Worm (Caenorhabditis elegans) whole organism, young adult: Measurements from ENCODE around the gene F46G10.1.

ENCODE experiments used
- F10E7.11 ChIP-seq: sonication (generic microtip); optimal IDR thresholded peaks from 2 replicates; lab custom pipeline; 2017; ENCODE audit warnings: mild to moderate bottlenecking, missing genetic modification characterization, moderate library complexity, missing compliant biosample characterization
- F33H1.4 ChIP-seq: fragments of 200-800 bp; sonication (Bioruptor generic); IDR thresholded peaks from 2 replicates; pipeline ENCODE4 v1.3.6; 2022; ENCODE audit warnings: missing genetic modification reagents, missing genetic modification characterization, missing compliant biosample characterization
- K12H6.12 ChIP-seq: fragments of 200-800 bp; sonication (Bioruptor generic); optimal IDR thresholded peaks from 2 replicates; lab custom pipeline; 2018; ENCODE audit warnings: mild to moderate bottlenecking, missing genetic modification characterization, missing compliant biosample characterization
- Y53G8AR.9 ChIP-seq: fragments of 200-800 bp; sonication (Bioruptor generic); conservative IDR thresholded peaks from 2 replicates; pipeline ENCODE4 v1.3.6; 2022; ENCODE audit warnings: missing genetic modification reagents, missing genetic modification characterization, missing compliant biosample characterization
- Y56A3A.18 ChIP-seq: fragments of 200-800 bp; sonication (Bioruptor generic); IDR thresholded peaks from 2 replicates; pipeline ENCODE4 v1.3.6; 2022; ENCODE audit warnings: missing genetic modification reagents, missing genetic modification characterization, missing compliant biosample characterization
- Y95B8A.8 ChIP-seq: fragments of 200-800 bp; sonication (Bioruptor generic); IDR thresholded peaks from 2 replicates; pipeline ENCODE4 v1.3.6; 2022; ENCODE audit warnings: missing genetic modification reagents, missing genetic modification characterization, missing compliant biosample characterization
- ZK185.1 ChIP-seq: sonication (generic microtip); optimal IDR thresholded peaks from 2 replicates; lab custom pipeline; 2016; ENCODE audit warnings: mild to moderate bottlenecking, missing genetic modification characterization, missing compliant biosample characterization; ENCODE audit not compliant: poor library complexity, severe bottlenecking
- akir-1 ChIP-seq: fragments of 200-800 bp; sonication (Bioruptor generic); optimal IDR thresholded peaks from 2 replicates; lab custom pipeline; 2018; ENCODE audit warnings: mild to moderate bottlenecking, missing genetic modification characterization, moderate library complexity, missing compliant biosample characterization
- atf-7 ChIP-seq: sonication (generic microtip); optimal IDR thresholded peaks from 2 replicates; lab custom pipeline; 2017; ENCODE audit warnings: mild to moderate bottlenecking, missing genetic modification characterization, missing compliant biosample characterization
- athp-1 ChIP-seq: sonication (generic microtip); optimal IDR thresholded peaks from 2 replicates; lab custom pipeline; 2017; ENCODE audit warnings: mild to moderate bottlenecking, missing genetic modification characterization, missing compliant biosample characterization
- attf-5 ChIP-seq: fragments of 200-800 bp; sonication (Bioruptor generic); optimal IDR thresholded peaks from 2 replicates; lab custom pipeline; 2018; ENCODE audit warnings: mild to moderate bottlenecking, missing genetic modification characterization, missing compliant biosample characterization
- attf-6 ChIP-seq: fragments of 200-800 bp; sonication (Bioruptor generic); IDR thresholded peaks from 2 replicates; pipeline ENCODE4 v1.3.6; 2022; ENCODE audit warnings: missing genetic modification reagents, missing genetic modification characterization, missing compliant biosample characterization
- bed-1 ChIP-seq: fragments of 200-800 bp; sonication (Bioruptor generic); IDR thresholded peaks from 2 replicates; pipeline ENCODE4 v1.3.6; 2022; ENCODE audit warnings: missing genetic modification reagents, missing genetic modification characterization, missing compliant biosample characterization
- ceh-79 ChIP-seq: sonication (generic microtip); optimal IDR thresholded peaks from 2 replicates; lab custom pipeline; 2017; ENCODE audit warnings: mild to moderate bottlenecking, missing genetic modification characterization, missing compliant biosample characterization
- chd-7 ChIP-seq: sonication (generic microtip); optimal IDR thresholded peaks from 2 replicates; lab custom pipeline; 2016; ENCODE audit warnings: mild to moderate bottlenecking, missing genetic modification characterization, moderate library complexity, missing compliant biosample characterization
- dpff-1 ChIP-seq: sonication (generic microtip); optimal IDR thresholded peaks from 2 replicates; lab custom pipeline; 2017; ENCODE audit warnings: mild to moderate bottlenecking, missing genetic modification characterization, missing compliant biosample characterization
- egl-18 ChIP-seq: fragments of 200-800 bp; sonication (Bioruptor generic); IDR thresholded peaks from 2 replicates; pipeline ENCODE4 v1.3.6; 2022; ENCODE audit warnings: missing genetic modification reagents, missing genetic modification characterization, missing compliant biosample characterization
- hmg-20 ChIP-seq: fragments of 200-800 bp; sonication (Bioruptor generic); IDR thresholded peaks from 2 replicates; pipeline ENCODE4 v1.3.6; 2022; ENCODE audit warnings: missing genetic modification reagents, missing genetic modification characterization, missing compliant biosample characterization
- hrde-1 ChIP-seq: sonication (generic microtip); optimal IDR thresholded peaks from 2 replicates; lab custom pipeline; 2016; ENCODE audit warnings: missing genetic modification characterization, mild to moderate bottlenecking, missing compliant biosample characterization, moderate library complexity, missing genotype, missing genetic modification reagents, borderline replicate concordance
- let-607 ChIP-seq, 2 experiments: fragments of 200-800 bp in 1 of 2; sonication (Bioruptor generic) in 1 of 2; sonication (generic microtip) in 1 of 2; optimal IDR thresholded peaks; 2 replicates each; lab custom pipeline; 2016 to 2018; ENCODE audit warnings: mild to moderate bottlenecking in 2 of 2, missing compliant biosample characterization in 2 of 2, missing genetic modification characterization in 2 of 2, moderate library complexity in 2 of 2, missing genotype in 1 of 2
- lin-26 ChIP-seq: fragments of 200-800 bp; sonication (Bioruptor generic); IDR thresholded peaks from 2 replicates; pipeline ENCODE4 v1.3.6; 2022; ENCODE audit warnings: missing genetic modification reagents, missing genetic modification characterization, missing compliant biosample characterization
- lin-40 ChIP-seq: sonication (generic microtip); optimal IDR thresholded peaks from 2 replicates; lab custom pipeline; 2016; ENCODE audit warnings: missing genetic modification characterization, mild to moderate bottlenecking, missing compliant biosample characterization, missing genotype, missing genetic modification reagents
- lin-54 ChIP-seq: fragments of 200-800 bp; sonication (Bioruptor generic); optimal IDR thresholded peaks from 2 replicates; lab custom pipeline; 2018; ENCODE audit warnings: mild to moderate bottlenecking, missing genetic modification characterization, missing compliant biosample characterization
- lsl-1 ChIP-seq: fragments of 200-800 bp; sonication (Bioruptor generic); optimal IDR thresholded peaks from 2 replicates; lab custom pipeline; 2018; ENCODE audit warnings: mild to moderate bottlenecking, missing genetic modification characterization, moderate library complexity, missing compliant biosample characterization
- madf-10 ChIP-seq: sonication (generic microtip); optimal IDR thresholded peaks from 2 replicates; lab custom pipeline; 2016; ENCODE audit warnings: mild to moderate bottlenecking, missing genetic modification characterization, missing compliant biosample characterization
- nhr-120 ChIP-seq: fragments of 200-800 bp; sonication (Bioruptor generic); IDR thresholded peaks from 2 replicates; pipeline ENCODE4 v1.3.6; 2022; ENCODE audit warnings: missing genetic modification characterization, missing compliant biosample characterization
- pha-4 ChIP-seq: fragments of 150-350 bp; sonication (generic microtip); optimal IDR thresholded peaks from 2 replicates; lab custom pipeline; 2014; ENCODE audit warnings: missing biosample characterization, missing genetic modification reagents, missing genetic modification characterization
- rec-8 ChIP-seq, 2 experiments: sonication (generic microtip); optimal IDR thresholded peaks; 2 replicates each; lab custom pipeline; 2016; ENCODE audit warnings: mild to moderate bottlenecking in 2 of 2, missing genetic modification characterization in 2 of 2, missing genetic modification reagents in 2 of 2, missing genotype in 2 of 2, missing biosample characterization in 1 of 2, missing compliant biosample characterization in 1 of 2, moderate library complexity in 1 of 2
- rpc-1 ChIP-seq, 2 experiments: fragments of 150-350 bp in 1 of 2; sonication (generic microtip) in 1 of 2; optimal IDR thresholded peaks; 2 replicates each; lab custom pipeline; 2014 to 2018; ENCODE audit warnings: missing biosample characterization in 1 of 2, missing genetic modification characterization in 1 of 2, missing genetic modification reagents in 1 of 2, missing genotype in 1 of 2
- sdz-38 ChIP-seq: sonication (generic microtip); optimal IDR thresholded peaks from 2 replicates; lab custom pipeline; 2016; ENCODE audit warnings: missing genotype, missing genetic modification characterization, missing compliant biosample characterization
- snpc-1.3 ChIP-seq: sonication (generic microtip); optimal IDR thresholded peaks from 2 replicates; lab custom pipeline; 2017; ENCODE audit warnings: missing genetic modification characterization, mild to moderate bottlenecking, missing compliant biosample characterization, antibody characterized with exemption, moderate library complexity, missing genotype, missing genetic modification reagents; ENCODE audit not compliant: insufficient read depth
- snpc-3.4 ChIP-seq: sonication (generic microtip); optimal IDR thresholded peaks from 2 replicates; lab custom pipeline; 2017; ENCODE audit warnings: missing genetic modification characterization, mild to moderate bottlenecking, missing compliant biosample characterization, antibody characterized with exemption, moderate library complexity, missing genotype, missing genetic modification reagents
- tbp1 ChIP-seq: fragments of 200-800 bp; sonication (Bioruptor generic); optimal IDR thresholded peaks from 2 replicates; lab custom pipeline; 2018; ENCODE audit warnings: mild to moderate bottlenecking, missing genetic modification characterization, missing compliant biosample characterization
- tbx-9 ChIP-seq: sonication (generic microtip); optimal IDR thresholded peaks from 2 replicates; lab custom pipeline; 2016; ENCODE audit warnings: borderline replicate concordance, missing genetic modification characterization, inconsistent platforms, missing compliant biosample characterization
- unc-130 ChIP-seq: sonication (generic microtip); optimal IDR thresholded peaks from 2 replicates; lab custom pipeline; 2016; ENCODE audit warnings: missing genetic modification reagents, missing genetic modification characterization, missing compliant biosample characterization
- unc-62 ChIP-seq: fragments of 150-350 bp; optimal IDR thresholded peaks from 2 replicates; lab custom pipeline; 2014; ENCODE audit warnings: missing biosample characterization, missing genetic modification reagents, missing genetic modification characterization
- zim-3 ChIP-seq: sonication (generic microtip); optimal IDR thresholded peaks from 2 replicates; lab custom pipeline; 2017; ENCODE audit warnings: mild to moderate bottlenecking, missing genetic modification characterization, moderate library complexity, missing compliant biosample characterization
- ztf-18 ChIP-seq: sonication (generic microtip); optimal IDR thresholded peaks from 2 replicates; lab custom pipeline; 2016; ENCODE audit warnings: missing genotype, mild to moderate bottlenecking, missing genetic modification characterization, missing compliant biosample characterization
- ztf-26 ChIP-seq: sonication (generic microtip); optimal IDR thresholded peaks from 2 replicates; lab custom pipeline; 2017; ENCODE audit warnings: missing genetic modification characterization, missing compliant biosample characterization
- ztf-28 ChIP-seq: fragments of 200-800 bp; sonication (Bioruptor generic); IDR thresholded peaks from 2 replicates; pipeline ENCODE4 v1.3.6; 2022; ENCODE audit warnings: missing genetic modification reagents, missing genetic modification characterization, missing compliant biosample characterization

Gene F46G10.1

DNA sequence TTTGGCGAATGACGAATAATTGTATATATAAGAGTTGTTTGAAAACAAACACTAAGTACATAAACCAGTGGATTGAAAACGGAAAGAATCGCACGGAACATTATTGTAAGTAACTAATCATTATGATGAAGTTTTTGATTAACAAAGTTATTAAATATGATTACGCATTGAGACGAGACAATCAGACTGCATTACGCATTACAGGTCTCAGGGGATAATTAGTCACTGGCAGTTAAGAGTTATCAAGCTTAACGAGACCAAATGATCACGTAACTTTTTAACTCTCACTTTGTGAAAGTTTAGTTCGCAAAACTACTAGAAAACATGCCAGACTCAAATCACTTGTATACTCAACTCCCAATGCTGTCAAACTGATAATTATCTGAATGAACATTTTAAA is 8.2 kb downstream of the F46G10.1 start, which contains the start of gene srd-42:
TSS of gene srd-42 (minus strand) at position 101 of the 400 bp plus-strand sequence.
- TF ChIP-seq ztf-28 (GFP tag; lab: Robert Waterston, UW) (no peak), Y56A3A.18 (no peak), pha-4 (tag; lab: Kevin White, UChicago) (no peak), F10E7.11 (tag; lab: Kevin White, UChicago) (no peak), lin-54 (no peak), sdz-38 (tag; lab: Kevin White, UChicago) (no peak), lin-26 (GFP tag; lab: Robert Waterston, UW) (no peak), dpff-1 (tag; lab: Kevin White, UChicago) (no peak), rec-8 (tag; optimal IDR thresholded peaks at IDR 0.05; lab: Kevin White, UChicago) (no peak), chd-7 (tag; lab: Kevin White, UChicago) (no peak), lin-40 (tag; lab: Kevin White, UChicago) (no peak), rpc-1 (optimal IDR thresholded peaks at IDR 0.05; lab: Kevin White, UChicago) (no peak), rpc-1 (tag; optimal IDR thresholded peaks at IDR 0.05; lab: Kevin White, UChicago) (no peak), lsl-1 (GFP tag; lab: Kevin White, UChicago) (no peak), let-607 (tag; optimal IDR thresholded peaks at IDR 0.05; lab: Kevin White, UChicago) (no peak), unc-130 (GFP tag; lab: Kevin White, UChicago) (no peak), attf-6 (GFP tag; lab: Robert Waterston, UW) (no peak), tbp1 (no peak), snpc-3.4 (no peak), attf-5 (GFP tag; lab: Kevin White, UChicago) (no peak)

DNA sequence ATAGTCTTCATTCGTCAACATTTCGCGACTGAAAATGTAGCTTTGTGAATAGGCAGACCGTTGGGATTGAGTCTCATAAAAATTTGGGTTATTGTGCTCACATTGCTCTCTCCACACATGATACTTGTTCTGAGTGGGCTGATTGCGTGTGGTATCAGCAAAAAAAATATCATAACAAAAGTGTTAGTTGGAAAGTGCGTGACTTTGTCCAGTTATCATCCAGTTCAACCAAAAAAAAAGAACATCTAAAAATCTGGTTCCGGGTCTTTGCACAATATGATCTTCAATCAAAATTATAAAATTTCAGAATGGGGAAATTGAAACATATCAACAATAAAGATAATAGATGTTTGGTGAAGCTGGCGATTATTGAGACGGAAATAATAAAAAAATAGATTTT is 11.1 kb downstream of the F46G10.1 start, which contains the start of gene srd-39:
TSS of gene srd-39 (minus strand) at position 101 of the 400 bp plus-strand sequence.
- TF ChIP-seq F33H1.4 (GFP tag; lab: Robert Waterston, UW) (no peak), nhr-120 (GFP tag; lab: Robert Waterston, UW) (no peak), ztf-18 (tag; lab: Kevin White, UChicago) (no peak), rpc-1 (optimal IDR thresholded peaks at IDR 0.05; lab: Kevin White, UChicago) (no peak), rpc-1 (tag; optimal IDR thresholded peaks at IDR 0.05; lab: Kevin White, UChicago) (no peak), ceh-79 (tag; lab: Kevin White, UChicago) (no peak), tbx-9 (tag; lab: Kevin White, UChicago) (no peak), snpc-1.3 (tag; lab: Kevin White, UChicago) (no peak), tbp1 (no peak), ZK185.1 (tag; lab: Kevin White, UChicago) (no peak)

DNA sequence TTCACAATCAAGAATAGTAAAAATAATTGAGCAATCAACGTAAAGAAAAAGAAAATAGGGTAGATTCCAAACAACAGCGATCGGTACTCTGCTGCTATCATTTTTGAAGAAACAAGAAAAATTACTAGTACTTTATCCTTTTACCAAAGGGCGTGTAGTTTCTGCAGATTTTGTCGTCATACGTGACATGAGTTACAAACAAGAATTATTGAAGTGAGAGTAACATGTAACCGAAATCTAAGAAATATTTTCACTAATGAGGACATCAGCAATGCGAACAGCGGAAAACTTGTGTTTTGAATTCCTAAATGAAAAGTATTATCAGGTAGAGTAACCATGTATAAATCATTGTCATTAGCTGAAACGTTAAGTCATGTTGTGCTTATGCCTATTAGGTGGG is 16.9 kb downstream of the F46G10.1 start, which contains the start of gene srd-36:
TSS of gene srd-36 (minus strand) at position 101 of the 400 bp plus-strand sequence.
- TF ChIP-seq Y53G8AR.9 (GFP tag; lab: Robert Waterston, UW) (no peak), hrde-1 (tag; lab: Kevin White, UChicago) (no peak), zim-3 (tag; lab: Kevin White, UChicago) (no peak), madf-10 (tag; lab: Kevin White, UChicago) (no peak), bed-1 (GFP tag; lab: Robert Waterston, UW) (no peak), K12H6.12 (no peak), Y95B8A.8 (GFP tag; lab: Robert Waterston, UW) (no peak), ztf-26 (tag; lab: Kevin White, UChicago) (no peak), egl-18 (GFP tag; lab: Robert Waterston, UW) (no peak), atf-7 (tag; lab: Kevin White, UChicago) (no peak), athp-1 (tag; lab: Kevin White, UChicago) (no peak), unc-62 (GFP tag; lab: Kevin White, UChicago) (no peak), akir-1 (GFP tag; lab: Kevin White, UChicago) (no peak), snpc-3.4 (no peak), hmg-20 (GFP tag; lab: Robert Waterston, UW) (no peak)
- TF ChIP-seq, all 124 proteins: peak for 0
